Worm (Caenorhabditis elegans) whole organism, L4 larva: ENCODE data around the gene B0507.5.

Experiments used
- F10B5.3 ChIP-seq: sonication (generic microtip); optimal IDR thresholded peaks from 2 replicates; lab custom pipeline; 2016; ENCODE audit warnings: mild to moderate bottlenecking, missing genetic modification characterization, missing compliant biosample characterization
- F37D6.2 ChIP-seq: sonication (generic microtip); optimal IDR thresholded peaks from 2 replicates; lab custom pipeline; 2016; ENCODE audit warnings: mild to moderate bottlenecking, missing genetic modification characterization, missing compliant biosample characterization
- F49E8.2 ChIP-seq: sonication (generic microtip); optimal IDR thresholded peaks from 2 replicates; lab custom pipeline; 2016; ENCODE audit warnings: missing compliant biosample characterization, mild to moderate bottlenecking, missing genetic modification characterization, borderline replicate concordance
- R02D3.7 ChIP-seq: fragments of 150-350 bp; sonication (generic microtip); optimal IDR thresholded peaks from 3 replicates; lab custom pipeline; 2014; ENCODE audit warnings: missing biosample characterization, missing genetic modification characterization
- T26A8.4 ChIP-seq: fragments of 200-800 bp; sonication (Bioruptor generic); IDR thresholded peaks from 2 replicates; pipeline ENCODE4 v1.3.6; 2022; ENCODE audit warnings: missing genetic modification characterization, missing compliant biosample characterization
- Y105C5A.15 ChIP-seq: fragments of 200-800 bp; sonication (Bioruptor generic); IDR thresholded peaks from 2 replicates; pipeline ENCODE4 v1.3.6; 2022; ENCODE audit warnings: missing genetic modification characterization, missing compliant biosample characterization
- Y5F2A.4 ChIP-seq: fragments of 200-800 bp; sonication (Bioruptor generic); optimal IDR thresholded peaks from 2 replicates; lab custom pipeline; 2018; ENCODE audit warnings: mild to moderate bottlenecking, missing genetic modification characterization, missing compliant biosample characterization
- ZK337.2 ChIP-seq: fragments of 200-800 bp; sonication (Bioruptor generic); IDR thresholded peaks from 2 replicates; pipeline ENCODE4 v1.3.6; 2022; ENCODE audit warnings: missing genetic modification reagents, missing genetic modification characterization, missing compliant biosample characterization
- aha-1 ChIP-seq: fragments of 150-350 bp; peaks from one replicate; lab custom pipeline; 2014; ENCODE audit warnings: missing biosample characterization, missing genetic modification characterization
- aly-2 ChIP-seq: sonication (generic microtip); optimal IDR thresholded peaks from 2 replicates; lab custom pipeline; 2018; ENCODE audit warnings: missing biosample characterization, missing genetic modification characterization
- ceh-20 ChIP-seq: fragments of 200-800 bp; sonication (Bioruptor generic); IDR thresholded peaks from 2 replicates; pipeline ENCODE4 v1.3.6; 2022; ENCODE audit warnings: missing genetic modification reagents, missing genetic modification characterization, missing compliant biosample characterization
- ceh-44 ChIP-seq: fragments of 200-800 bp; sonication (Bioruptor generic); IDR thresholded peaks from 2 replicates; pipeline ENCODE4 v1.3.6; 2022; ENCODE audit warnings: missing genetic modification reagents, missing genetic modification characterization, missing compliant biosample characterization
- ceh-62 ChIP-seq: sonication (generic microtip); optimal IDR thresholded peaks from 2 replicates; lab custom pipeline; 2017; ENCODE audit warnings: missing biosample characterization, missing genetic modification characterization
- ceh-82 ChIP-seq: sonication (generic microtip); optimal IDR thresholded peaks from 2 replicates; lab custom pipeline; 2017; ENCODE audit warnings: missing biosample characterization, missing genetic modification characterization
- cey-2 ChIP-seq: sonication (generic microtip); optimal IDR thresholded peaks from 3 replicates; lab custom pipeline; 2017; ENCODE audit warnings: missing genetic modification characterization, mild to moderate bottlenecking, missing compliant biosample characterization, antibody characterized with exemption, borderline replicate concordance; ENCODE audit not compliant: insufficient read depth
- daf-12 ChIP-seq: fragments of 150-350 bp; optimal IDR thresholded peaks from 2 replicates; lab custom pipeline; 2014; ENCODE audit warnings: missing biosample characterization, missing genetic modification reagents, missing genetic modification characterization
- daf-19 ChIP-seq: fragments of 200-800 bp; sonication (Bioruptor generic); conservative IDR thresholded peaks from 2 replicates; pipeline ENCODE4 v1.3.6; 2022; ENCODE audit warnings: missing genetic modification characterization, missing compliant biosample characterization
- dmd-8 ChIP-seq: fragments of 200-800 bp; sonication (Bioruptor generic); IDR thresholded peaks from 2 replicates; pipeline ENCODE4 v1.3.6; 2022; ENCODE audit warnings: missing genetic modification characterization, missing compliant biosample characterization
- egl-43 ChIP-seq: fragments of 200-800 bp; sonication (Bioruptor generic); IDR thresholded peaks from 2 replicates; pipeline ENCODE4 v1.3.6; 2022; ENCODE audit warnings: missing genetic modification reagents, missing genetic modification characterization, missing compliant biosample characterization
- gei-8 ChIP-seq: fragments of 200-800 bp; sonication (Bioruptor generic); optimal IDR thresholded peaks from 2 replicates; lab custom pipeline; 2018; ENCODE audit warnings: mild to moderate bottlenecking, missing genetic modification characterization, missing compliant biosample characterization
- hlh-30 ChIP-seq: sonication (generic microtip); optimal IDR thresholded peaks from 2 replicates; lab custom pipeline; 2017; ENCODE audit warnings: antibody characterized with exemption, mild to moderate bottlenecking, missing genetic modification characterization, missing compliant biosample characterization; ENCODE audit not compliant: insufficient read depth
- lin-13 ChIP-seq: fragments of 150-350 bp; optimal IDR thresholded peaks from 2 replicates; lab custom pipeline; 2014; ENCODE audit warnings: missing biosample characterization, missing genetic modification reagents, missing genetic modification characterization
- lin-15B ChIP-seq: fragments of 150-350 bp; sonication (generic microtip); optimal IDR thresholded peaks from 3 replicates; lab custom pipeline; 2014; ENCODE audit warnings: missing biosample characterization, missing genetic modification characterization
- lin-29 ChIP-seq: fragments of 200-800 bp; sonication (Bioruptor generic); IDR thresholded peaks from 2 replicates; pipeline ENCODE4 v1.3.6; 2022; ENCODE audit warnings: missing genetic modification reagents, missing genetic modification characterization, missing compliant biosample characterization
- lin-39 ChIP-seq: fragments of 150-350 bp; optimal IDR thresholded peaks from 2 replicates; lab custom pipeline; 2014; ENCODE audit warnings: missing biosample characterization, missing genetic modification reagents, missing genetic modification characterization
- lir-3 ChIP-seq: sonication (generic microtip); optimal IDR thresholded peaks from 2 replicates; lab custom pipeline; 2016; ENCODE audit warnings: mild to moderate bottlenecking, missing genetic modification characterization, missing compliant biosample characterization
- madf-9 ChIP-seq: fragments of 200-800 bp; sonication (Bioruptor generic); conservative IDR thresholded peaks from 2 replicates; pipeline ENCODE4 v1.3.6; 2022; ENCODE audit warnings: missing genetic modification reagents, missing genetic modification characterization, missing compliant biosample characterization
- mxl-2 ChIP-seq: fragments of 200-800 bp; sonication (Bioruptor generic); conservative IDR thresholded peaks from 2 replicates; pipeline ENCODE4 v1.3.6; 2022; ENCODE audit warnings: missing genetic modification reagents, missing genetic modification characterization, missing compliant biosample characterization
- mxl-3 ChIP-seq: fragments of 200-800 bp; sonication (Bioruptor generic); optimal IDR thresholded peaks from 2 replicates; lab custom pipeline; 2018; ENCODE audit warnings: mild to moderate bottlenecking, missing genetic modification characterization, missing compliant biosample characterization
- nhr-102 ChIP-seq: sonication (generic microtip); optimal IDR thresholded peaks from 2 replicates; lab custom pipeline; 2016; ENCODE audit warnings: mild to moderate bottlenecking, missing genetic modification characterization, moderate library complexity, missing compliant biosample characterization
- nhr-28 ChIP-seq: fragments of 150-350 bp; optimal IDR thresholded peaks from 2 replicates; lab custom pipeline; 2014; ENCODE audit warnings: missing biosample characterization, missing genetic modification characterization
- pha-4 ChIP-seq, 2 experiments: fragments of 150-350 bp in 1 of 2; fragments of 200-800 bp in 1 of 2; sonication (Bioruptor generic) in 1 of 2; IDR thresholded peaks in 1 of 2; optimal IDR thresholded peaks in 1 of 2; 2 replicates each; pipeline versions ENCODE4 v1.3.6 to Lab custom; 2014 to 2022; ENCODE audit warnings: missing genetic modification characterization in 2 of 2, missing genetic modification reagents in 2 of 2, missing biosample characterization in 1 of 2, missing compliant biosample characterization in 1 of 2
- pqm-1 ChIP-seq: sonication (generic microtip); optimal IDR thresholded peaks from 2 replicates; lab custom pipeline; 2017; ENCODE audit warnings: missing biosample characterization, missing genetic modification characterization
- rbr-2 ChIP-seq: sonication (generic microtip); optimal IDR thresholded peaks from 2 replicates; lab custom pipeline; 2016; ENCODE audit warnings: missing genotype, missing genetic modification characterization, missing compliant biosample characterization
- sdz-12 ChIP-seq: fragments of 200-800 bp; sonication (Bioruptor generic); optimal IDR thresholded peaks from 2 replicates; lab custom pipeline; 2018; ENCODE audit warnings: mild to moderate bottlenecking, missing genetic modification characterization, missing compliant biosample characterization
- spr-1 ChIP-seq: sonication (generic microtip); optimal IDR thresholded peaks from 2 replicates; lab custom pipeline; 2016; ENCODE audit warnings: mild to moderate bottlenecking, missing genetic modification characterization, missing compliant biosample characterization
- zag-1 ChIP-seq: fragments of 150-350 bp; optimal IDR thresholded peaks from 2 replicates; lab custom pipeline; 2014; ENCODE audit warnings: missing biosample characterization, missing genetic modification characterization
- zip-11 ChIP-seq: fragments of 200-800 bp; sonication (Bioruptor generic); IDR thresholded peaks from 2 replicates; pipeline ENCODE4 v1.3.6; 2022; ENCODE audit warnings: missing genetic modification characterization, missing compliant biosample characterization
- zip-2 ChIP-seq: fragments of 150-350 bp; optimal IDR thresholded peaks from 2 replicates; lab custom pipeline; 2014; ENCODE audit warnings: missing biosample characterization, missing genetic modification characterization
- ztf-11 ChIP-seq: fragments of 150-350 bp; optimal IDR thresholded peaks from 2 replicates; lab custom pipeline; 2014; ENCODE audit warnings: missing biosample characterization, missing genetic modification characterization
- ztf-7 ChIP-seq: fragments of 150-350 bp; optimal IDR thresholded peaks from 2 replicates; lab custom pipeline; 2014; ENCODE audit warnings: missing biosample characterization, missing genetic modification characterization

B0507.5 gene

DNA sequence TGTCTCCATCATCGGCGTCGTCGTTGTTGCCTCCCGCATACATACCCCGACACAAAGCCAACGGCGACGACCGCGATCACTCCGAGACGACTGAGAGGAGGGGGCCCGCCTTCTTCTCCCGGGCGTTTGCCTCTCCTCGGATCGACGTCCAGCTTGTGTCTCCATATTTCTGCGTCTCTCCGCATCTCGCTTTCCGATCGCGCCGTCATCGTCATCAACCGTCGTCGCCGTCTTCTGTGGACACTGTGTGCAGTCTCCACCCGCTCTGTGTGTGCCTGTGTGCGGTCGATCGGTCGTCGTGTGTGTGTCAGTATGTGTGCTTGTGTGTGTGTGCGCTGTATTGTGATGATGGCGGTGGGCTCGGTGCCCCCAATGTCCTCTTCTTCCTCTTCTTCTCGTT is 32.0 kb downstream of the B0507.5 start (continued):
- TF ChIP-seq nhr-102 (tag; lab: Kevin White, UChicago): peak; percentile 12
- TF ChIP-seq zip-2 (tag; lab: Kevin White, UChicago): no peak
- no peak for TF ChIP-seq ceh-62
- TF ChIP-seq R02D3.7 (tag; lab: Kevin White, UChicago): no peak
- no peak for TF ChIP-seq zag-1
- TF ChIP-seq sdz-12 (GFP tag; lab: Kevin White, UChicago): no peak
- no peak for TF ChIP-seq Y105C5A.15 (GFP tag; lab: Robert Waterston, UW)
- no peak for TF ChIP-seq zip-11 (GFP tag; lab: Robert Waterston, UW)
- no peak for TF ChIP-seq F49E8.2
- TF ChIP-seq F10B5.3: no peak
- TF ChIP-seq lin-39: no peak
- TF ChIP-seq ZK337.2 (GFP tag; lab: Robert Waterston, UW): no peak
- TF ChIP-seq lin-29: no peak
- TF ChIP-seq ceh-20: no peak
- TF ChIP-seq spr-1 (tag; lab: Kevin White, UChicago): no peak
- TF ChIP-seq egl-43 (GFP tag; lab: Robert Waterston, UW): peak; percentile 48; the same call in 1 of the 2 replicates
- TF ChIP-seq nhr-28: peak; percentile 27
- no peak for TF ChIP-seq Y5F2A.4 (GFP tag; lab: Kevin White, UChicago)
- TF ChIP-seq aly-2 (tag; lab: Kevin White, UChicago): no peak
- no peak for TF ChIP-seq pha-4 (GFP tag; IDR thresholded peaks at IDR 0.05; lab: Robert Waterston, UW)
- TF ChIP-seq pha-4 (tag; optimal IDR thresholded peaks at IDR 0.05; lab: Kevin White, UChicago): no peak
- TF ChIP-seq ceh-44 (GFP tag; lab: Robert Waterston, UW): no peak
- TF ChIP-seq daf-19 (GFP tag; lab: Robert Waterston, UW): no peak
- no peak for TF ChIP-seq lir-3 (tag; lab: Kevin White, UChicago)
- TF ChIP-seq T26A8.4 (GFP tag; lab: Robert Waterston, UW): no peak
- no peak for TF ChIP-seq cey-2 (tag; lab: Kevin White, UChicago)
- TF ChIP-seq lin-15B (tag; lab: Kevin White, UChicago): no peak
- peak; percentile 10 for TF ChIP-seq rbr-2 (tag; lab: Kevin White, UChicago)
- no peak for TF ChIP-seq lin-13 (GFP tag; lab: Kevin White, UChicago)
- no peak for TF ChIP-seq daf-12
- no peak for TF ChIP-seq ztf-11 (tag; lab: Kevin White, UChicago)
- no peak for TF ChIP-seq dmd-8
- TF ChIP-seq madf-9 (GFP tag; lab: Robert Waterston, UW): 0 out of 2 replicates have a peak, but pooled peaks have one; percentile 29

- TF ChIP-seq hlh-30 (tag; lab: Kevin White, UChicago): peak; percentile 31
- TF ChIP-seq aha-1: peak; percentile 3
- TF ChIP-seq F37D6.2 (tag; lab: Kevin White, UChicago): no peak
- no peak for TF ChIP-seq ceh-82 (tag; lab: Kevin White, UChicago)
- TF ChIP-seq lir-3 (tag; lab: Kevin White, UChicago): no peak
- TF ChIP-seq daf-19 (GFP tag; lab: Robert Waterston, UW): no peak
- TF ChIP-seq Y105C5A.15 (GFP tag; lab: Robert Waterston, UW): no peak
- no peak for TF ChIP-seq Y5F2A.4 (GFP tag; lab: Kevin White, UChicago)
- no peak for TF ChIP-seq F49E8.2
- TF ChIP-seq lin-29: no peak
- TF ChIP-seq nhr-28: no peak
- TF ChIP-seq mxl-3 (GFP tag; lab: Kevin White, UChicago): no peak
Measured at ce11 chrV:8786245-8786644, 32.8 kb downstream of the B0507.5 start, which contains the start of gene sup-37. Gene sup-37 (plus strand): TSS chrV:8786545.

DNA sequence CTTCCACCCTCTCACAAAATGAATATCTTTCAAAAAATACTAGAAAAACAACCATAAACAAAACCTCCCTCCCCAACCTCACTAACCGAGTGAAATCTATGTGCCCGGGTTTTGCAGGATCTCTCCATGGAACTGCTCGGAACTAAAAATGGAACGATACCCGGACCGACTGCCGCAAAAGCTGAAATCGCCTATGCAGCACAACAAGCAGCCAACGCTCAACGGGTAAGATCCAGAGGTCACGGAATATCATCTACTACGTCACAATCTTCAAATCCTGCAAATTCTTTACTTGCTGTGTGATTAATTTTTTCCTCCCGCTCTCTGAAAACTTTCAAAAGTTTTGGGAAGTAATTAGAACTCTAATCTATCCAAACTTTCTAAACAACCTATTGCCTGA is 35.9 kb downstream of the B0507.5 start:
- TF ChIP-seq gei-8 (GFP tag; lab: Kevin White, UChicago) (no peak), mxl-2 (GFP tag; lab: Robert Waterston, UW) (no peak), zag-1 (no peak), lin-13 (GFP tag; lab: Kevin White, UChicago) (no peak), aha-1 (peak; percentile 96), ZK337.2 (GFP tag; lab: Robert Waterston, UW) (no peak), pqm-1 (tag; lab: Kevin White, UChicago) (no peak), ztf-7 (tag; lab: Kevin White, UChicago) (no peak)
- TF ChIP-seq, all 104 proteins: peak for 1
